Fruit fly (Drosophila melanogaster) whole organism, adult: ENCODE data around the gene Ugt36A1.

ENCODE experiments used
- CG33017 ChIP-seq: fragments of 200-800 bp; sonication (Bioruptor generic); optimal IDR thresholded peaks from 2 replicates; lab custom pipeline; 2018; ENCODE audit warnings: missing biosample characterization, mild to moderate bottlenecking, missing genetic modification characterization, moderate library complexity
- CG5204 ChIP-seq: fragments of 200-800 bp; sonication (Bioruptor generic); optimal IDR thresholded peaks from 2 replicates; lab custom pipeline; 2016; ENCODE audit warnings: missing biosample characterization, missing genetic modification characterization
- CG7101 ChIP-seq: fragments of 200-800 bp; sonication (Bioruptor generic); optimal IDR thresholded peaks from 2 replicates; lab custom pipeline; 2018; ENCODE audit warnings: missing biosample characterization, mild to moderate bottlenecking, missing genetic modification characterization, moderate library complexity
- cnc ChIP-seq, 2 experiments: fragments of >200 bp; optimal IDR thresholded peaks; 2 replicates each; lab custom pipeline; 2017

- TF ChIP-seq CG5204 (no peak), CG7101 (tag; lab: Kevin White, UChicago) (no peak), CG33017 (tag; lab: Kevin White, UChicago) (no peak), cnc (optimal IDR thresholded peaks at IDR 0.05; lab: Kevin White, UChicago) (no peak)
These were observed 24.9 kb upstream of the Ugt36A1 start for dm6 chr2L:3594000-3594399.
